Fruit fly (Drosophila melanogaster) S2 (cell line): ENCODE data around the gene CG9662.

Source experiments
- CG8478 ChIP-seq: fragments of >200 bp; optimal IDR thresholded peaks from 2 replicates; lab custom pipeline; 2018
- CTCF ChIP-seq, 2 experiments: fragments of >200 bp; optimal IDR thresholded peaks; 2 replicates each; lab custom pipeline; 2018

- no peak for TF ChIP-seq CG8478 (lab: Kevin White, UChicago)
- TF ChIP-seq CTCF (optimal IDR thresholded peaks at IDR 0.05; lab: Kevin White, UChicago) = no peak
Observed at dm6 chr2L:3407722-3408121, 31.2 kb upstream of the CG9662 start.
